Fruit fly (Drosophila melanogaster): ENCODE data around the gene Alg14.
A peak's percentile ranks its signal among the peaks of the same experiment; 100 is the strongest.

Gene Alg14

dm6 chrX:15475367-15475789 is 3.4 kb downstream of the Alg14 start, which contains the start of gene mh (continued):
- TF ChIP-seq ems (GFP tag; optimal IDR thresholded peaks at IDR 0.05) (no peak), gcm (GFP tag; optimal IDR thresholded peaks at IDR 0.05) (no peak), CG8765 (GFP tag; IDR thresholded peaks at IDR 0.05) (no peak), ap (GFP tag; IDR thresholded peaks at IDR 0.05) (no peak), hbn (GFP tag; IDR thresholded peaks at IDR 0.05; ENCODE audit: partially characterized antibody) (peak; percentile 21; the same call in 1 of the 2 replicates), psq (GFP tag; optimal IDR thresholded peaks at IDR 0.05) (no peak), lov (optimal IDR thresholded peaks at IDR 0.05) (no peak), lov (GFP tag; IDR thresholded peaks at IDR 0.05) (no peak), CG6654 (GFP tag; optimal IDR thresholded peaks at IDR 0.05) (no peak), CG4617 (GFP tag; optimal IDR thresholded peaks at IDR 0.05; ENCODE audit: borderline replicate concordance) (no peak), maf-S (GFP tag; optimal IDR thresholded peaks at IDR 0.05) (no peak), run (tag; optimal IDR thresholded peaks at IDR 0.05) (no peak), ttk (GFP tag; IDR thresholded peaks at IDR 0.05) (no peak), lilli (GFP tag; optimal IDR thresholded peaks at IDR 0.05) (no peak), CG10274 (GFP tag; optimal IDR thresholded peaks at IDR 0.05) (no peak), fd3F (GFP tag; optimal IDR thresholded peaks at IDR 0.05) (peak; percentile 32), NC2β (GFP tag; optimal IDR thresholded peaks at IDR 0.05) (no peak), Nf-YB (GFP tag; optimal IDR thresholded peaks at IDR 0.05) (no peak), aop (GFP tag; IDR thresholded peaks at IDR 0.05) (no peak), Pdp1 (GFP tag; optimal IDR thresholded peaks at IDR 0.05) (no peak), MBD-R2 (GFP tag; IDR thresholded peaks at IDR 0.05) (peak; percentile 66), C15 (GFP tag; IDR thresholded peaks at IDR 0.05) (no peak), CG2889 (GFP tag; IDR thresholded peaks at IDR 0.05) (no peak), fu2 (GFP tag; optimal IDR thresholded peaks at IDR 0.05) (no peak), CG5953 (GFP tag; IDR thresholded peaks at IDR 0.05) (no peak), Med (GFP tag) (peak; percentile 69), CG12219 (GFP tag; optimal IDR thresholded peaks at IDR 0.05) (no peak), CG14860 (GFP tag; IDR thresholded peaks at IDR 0.05; ENCODE audit: partially characterized antibody) (peak; percentile 50; the same call in 1 of the 3 replicates), CG9609 (GFP tag; optimal IDR thresholded peaks at IDR 0.05) (no peak), CG11560 (tag; IDR thresholded peaks at IDR 0.05) (no peak), Sox100B (GFP tag; optimal IDR thresholded peaks at IDR 0.05) (no peak), CG4424 (GFP tag; optimal IDR thresholded peaks at IDR 0.05) (peak; percentile 31), ci (GFP tag; IDR thresholded peaks at IDR 0.05) (no peak), Xbp1 (GFP tag; optimal IDR thresholded peaks at IDR 0.05) (peak; percentile 42), CG11247 (GFP tag; IDR thresholded peaks at IDR 0.05) (no peak), CG9437 (GFP tag; optimal IDR thresholded peaks at IDR 0.05) (peak; percentile 52), chn (GFP tag; optimal IDR thresholded peaks at IDR 0.05) (no peak), peb (GFP tag; IDR thresholded peaks at IDR 0.05) (no peak), eve (GFP tag; optimal IDR thresholded peaks at IDR 0.05) (no peak), Usf (GFP tag; optimal IDR thresholded peaks at IDR 0.05) (no peak), ab (GFP tag; optimal IDR thresholded peaks at IDR 0.05) (no peak), Mes4 (GFP tag; optimal IDR thresholded peaks at IDR 0.05) (no peak), prd (optimal IDR thresholded peaks at IDR 0.05) (no peak), prd (GFP tag; IDR thresholded peaks at IDR 0.05) (0 out of 3 replicates have a peak, but pooled peaks have one; percentile 31), GATAe (GFP tag; conservative IDR thresholded peaks at IDR 0.05) (no peak), Dref (GFP tag; IDR thresholded peaks at IDR 0.05) (peak; percentile 80), dmrt99B (tag; optimal IDR thresholded peaks at IDR 0.05) (no peak), CG7271 (tag; optimal IDR thresholded peaks at IDR 0.05) (no peak), Hr3 (GFP tag; optimal IDR thresholded peaks at IDR 0.05) (no peak), CG12155 (GFP tag; optimal IDR thresholded peaks at IDR 0.05) (peak; percentile 15), Poxn (GFP tag; IDR thresholded peaks at IDR 0.05) (no peak), abd-A (tag; optimal IDR thresholded peaks at IDR 0.05) (no peak), knrl (GFP tag; IDR thresholded peaks at IDR 0.05; ENCODE audit: partially characterized antibody) (peak; percentile 59)
